Worm (Caenorhabditis elegans): ENCODE measurements around the gene cec-7.

DNA sequence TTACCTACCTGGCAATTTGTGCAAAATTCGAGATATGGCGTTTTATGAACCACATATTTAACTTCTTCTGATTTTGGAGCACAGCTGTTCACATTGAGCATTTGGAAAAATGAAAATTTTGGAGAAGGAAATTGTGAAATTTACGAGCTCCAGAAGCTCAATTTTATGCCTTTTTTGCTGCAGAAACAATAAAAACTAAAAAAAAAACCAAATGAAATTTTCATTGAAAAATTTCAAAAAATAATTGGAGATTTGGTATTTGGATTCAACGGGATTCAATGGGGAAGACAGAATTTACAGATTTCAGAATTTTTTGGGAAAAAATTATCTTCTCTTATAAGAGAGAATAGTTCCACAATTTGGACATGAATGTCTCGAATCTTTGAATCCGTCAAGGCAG is 20.7 kb downstream of the cec-7 start, which contains the start of gene Y37D8A.26:
- TF ChIP-seq ztf-11 (tag; optimal IDR thresholded peaks at IDR 0.05) (no peak), fkh-2 (tag; optimal IDR thresholded peaks at IDR 0.05) (no peak), ceh-28 (tag; optimal IDR thresholded peaks at IDR 0.05) (no peak), ama-1 (optimal IDR thresholded peaks at IDR 0.05) (no peak), nhr-76 (tag; optimal IDR thresholded peaks at IDR 0.05) (no peak), nhr-25 (tag; optimal IDR thresholded peaks at IDR 0.05) (no peak), nhr-237 (tag; optimal IDR thresholded peaks at IDR 0.05) (no peak), ZK546.5 (tag; optimal IDR thresholded peaks at IDR 0.05) (no peak), aly-2 (tag; optimal IDR thresholded peaks at IDR 0.05) (no peak), ceh-16 (tag; optimal IDR thresholded peaks at IDR 0.05) (no peak)
